Worm (Caenorhabditis elegans): ENCODE measurements around the gene gst-8.

Gene gst-8

ce11 chrII:4855489-4855888 lies 28.0 kb upstream of the gst-8 start:
- peak in 1 of 2 experiments; percentile 14 for TF ChIP-seq efl-1 (optimal IDR thresholded peaks at IDR 0.05)
- no peak for TF ChIP-seq efl-1 (GFP tag; optimal IDR thresholded peaks at IDR 0.05 in 1 of 2)
- no peak for TF ChIP-seq C34B4.2 (tag; optimal IDR thresholded peaks at IDR 0.05)
- no peak for TF ChIP-seq nhr-19 (GFP tag; conservative IDR thresholded peaks at IDR 0.05)
- TF ChIP-seq mef-2 (tag; optimal IDR thresholded peaks at IDR 0.05): no peak
- TF ChIP-seq fkh-4 (tag; optimal IDR thresholded peaks at IDR 0.05; ENCODE audit: borderline replicate concordance): no peak
- no peak for TF ChIP-seq dsc-1 (tag; optimal IDR thresholded peaks at IDR 0.05)
- TF ChIP-seq lir-3 (tag; optimal IDR thresholded peaks at IDR 0.05; ENCODE audit: poor library complexity): no peak
- TF ChIP-seq lin-14 (GFP tag; optimal IDR thresholded peaks at IDR 0.05): peak; percentile 65
- 0 out of 2 replicates have a peak, but pooled peaks have one; percentile 1 for TF ChIP-seq isw-1 (GFP tag; IDR thresholded peaks at IDR 0.05)
- TF ChIP-seq rnt-1 (tag; optimal IDR thresholded peaks at IDR 0.05): peak; percentile 5

DNA sequence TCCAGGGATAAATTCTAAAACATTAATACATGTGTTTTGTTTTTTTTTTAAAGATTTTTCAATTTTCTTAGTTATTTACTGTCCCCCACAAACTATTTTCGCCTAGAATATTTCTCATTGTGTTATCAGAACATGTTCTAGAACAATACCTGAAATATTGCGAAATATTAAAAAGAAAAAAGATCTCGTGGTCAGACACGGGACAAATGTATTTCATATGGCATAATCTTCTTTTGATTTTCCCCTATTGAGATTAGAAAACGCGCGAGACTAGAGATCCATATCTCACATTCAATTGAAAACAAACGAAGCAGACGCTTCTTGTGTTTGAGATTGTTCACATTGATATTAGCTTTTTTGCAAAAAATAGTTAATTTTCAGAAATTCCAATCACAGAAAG lies 27.4 kb upstream of the gst-8 start:
- TF ChIP-seq fkh-4 (tag; optimal IDR thresholded peaks at IDR 0.05; ENCODE audit: borderline replicate concordance) (no peak), mep-1 (tag; optimal IDR thresholded peaks at IDR 0.05) (peak; percentile 41), lin-15B (tag; optimal IDR thresholded peaks at IDR 0.05) (no peak), nhr-237 (tag; optimal IDR thresholded peaks at IDR 0.05) (no peak), pag-3 (tag; optimal IDR thresholded peaks at IDR 0.05; ENCODE audit: borderline replicate concordance, insufficient read depth) (no peak), ceh-63 (GFP tag; optimal IDR thresholded peaks at IDR 0.05) (no peak), xbp-1 (tag; optimal IDR thresholded peaks at IDR 0.05) (no peak), snu-23 (GFP tag; optimal IDR thresholded peaks at IDR 0.05) (peak; percentile 30), unc-30 (tag; optimal IDR thresholded peaks at IDR 0.05) (no peak), unc-86 (tag; optimal IDR thresholded peaks at IDR 0.05) (no peak), ceh-8 (GFP tag; optimal IDR thresholded peaks at IDR 0.05) (no peak), elt-3 (tag; optimal IDR thresholded peaks at IDR 0.05) (peak in 1 of 6 experiments; percentile 56), ets-5 (GFP tag; IDR thresholded peaks at IDR 0.05) (no peak), ztf-11 (tag; optimal IDR thresholded peaks at IDR 0.05) (no peak), egl-13 (tag; optimal IDR thresholded peaks at IDR 0.05) (no peak), rnt-1 (tag; optimal IDR thresholded peaks at IDR 0.05) (no peak), sptf-1 (tag; optimal IDR thresholded peaks at IDR 0.05) (no peak), aha-1 (tag; optimal IDR thresholded peaks at IDR 0.05) (no peak), jun-1 (tag; optimal IDR thresholded peaks at IDR 0.05) (no peak), nhr-20 (tag; optimal IDR thresholded peaks at IDR 0.05) (peak; percentile 57), irx-1 (tag; optimal IDR thresholded peaks at IDR 0.05) (no peak), blmp-1 (tag; optimal IDR thresholded peaks at IDR 0.05) (peak; percentile 53), zip-4 (GFP tag; optimal IDR thresholded peaks at IDR 0.05) (peak; percentile 76), ceh-82 (tag; optimal IDR thresholded peaks at IDR 0.05) (no peak), ceh-90 (tag; optimal IDR thresholded peaks at IDR 0.05) (no peak), efl-3 (GFP tag; optimal IDR thresholded peaks at IDR 0.05) (no peak), mdl-1 (tag; optimal IDR thresholded peaks at IDR 0.05) (no peak), unc-130 (tag; optimal IDR thresholded peaks at IDR 0.05) (no peak), tlp-1 (tag; optimal IDR thresholded peaks at IDR 0.05) (no peak), grh-1 (GFP tag; IDR thresholded peaks at IDR 0.05) (no peak), C16A3.4 (tag; optimal IDR thresholded peaks at IDR 0.05) (no peak), ces-1 (GFP tag; optimal IDR thresholded peaks at IDR 0.05) (no peak), nhr-85 (tag) (peak; percentile 88), nhr-90 (tag; optimal IDR thresholded peaks at IDR 0.05; ENCODE audit: poor library complexity) (no peak), pax-3 (tag; optimal IDR thresholded peaks at IDR 0.05) (peak; percentile 38), nhr-12 (tag; optimal IDR thresholded peaks at IDR 0.05) (no peak), nhr-11 (tag; optimal IDR thresholded peaks at IDR 0.05) (no peak), lir-3 (tag; optimal IDR thresholded peaks at IDR 0.05; ENCODE audit: poor library complexity) (no peak), alr-1 (tag; optimal IDR thresholded peaks at IDR 0.05; ENCODE audit: borderline replicate concordance) (no peak), mab-9 (GFP tag; IDR thresholded peaks at IDR 0.05) (no peak), skn-1 (tag; optimal IDR thresholded peaks at IDR 0.05) (peak; percentile 57), pqm-1 (tag; optimal IDR thresholded peaks at IDR 0.05) (no peak), hlh-4 (tag; optimal IDR thresholded peaks at IDR 0.05) (no peak), fkh-10 (GFP tag; optimal IDR thresholded peaks at IDR 0.05) (no peak)

All from whole organism, L1 larva.